Fruit fly (Drosophila melanogaster) whole organism, wandering third instar larva: ENCODE measurements around the gene CG12182.

Source experiments
- Dfd ChIP-seq: fragments of >200 bp; optimal IDR thresholded peaks from 2 replicates; lab custom pipeline; 2017; ENCODE audit warnings: missing biosample characterization, missing genetic modification characterization
- N ChIP-seq: fragments of >200 bp; optimal IDR thresholded peaks from 2 replicates; lab custom pipeline; 2018; ENCODE audit warnings: missing biosample characterization, missing external identifiers, missing genetic modification characterization
- usp ChIP-seq: fragments of >200 bp; optimal IDR thresholded peaks from 2 replicates; lab custom pipeline; 2017; ENCODE audit warnings: missing biosample characterization, missing genetic modification characterization

DNA sequence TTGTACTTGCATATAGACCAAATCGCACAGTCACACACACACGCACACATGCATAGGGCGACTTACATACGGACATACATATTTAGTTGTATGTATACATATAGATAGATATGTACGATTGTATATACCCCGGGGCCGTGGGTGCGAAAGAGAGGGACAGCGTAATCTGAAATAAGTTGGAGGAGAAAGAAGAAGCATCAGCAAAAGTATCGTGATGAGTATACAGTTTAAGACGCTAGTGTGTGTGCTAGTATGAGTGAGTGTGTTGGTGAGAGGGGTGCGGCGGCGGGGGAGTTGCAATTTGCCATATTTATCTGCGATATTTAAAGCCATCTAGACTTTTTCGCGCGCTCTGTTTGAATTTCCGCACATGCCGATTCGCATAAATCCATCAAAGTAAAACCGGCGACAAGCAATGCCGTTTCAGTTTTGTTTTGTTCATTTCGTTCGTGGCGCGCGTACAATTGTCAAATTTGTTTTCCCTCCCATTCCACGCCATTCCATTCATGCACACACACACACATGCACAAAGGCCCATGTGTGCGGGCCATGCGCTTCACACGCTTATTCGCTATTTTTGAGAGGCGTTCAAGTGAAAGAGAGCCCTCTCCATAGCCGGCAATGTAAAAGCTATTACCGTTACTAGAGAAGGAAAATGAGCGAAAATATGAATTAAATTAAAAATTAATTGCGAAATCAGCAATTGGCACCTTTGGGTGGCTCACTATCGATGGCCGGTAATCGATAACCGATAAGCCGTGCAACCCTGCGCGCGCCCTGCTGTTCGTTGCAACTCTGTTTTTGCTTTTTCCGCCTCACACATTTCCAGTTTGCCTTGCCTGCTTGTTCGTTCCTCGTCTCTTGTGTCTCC, 35.8 kb upstream of the CG12182 start:
- TF ChIP-seq usp (GFP tag; lab: Kevin White, UChicago) (no peak), Dfd (GFP tag; lab: Kevin White, UChicago) (no peak), N (GFP tag; lab: Kevin White, UChicago) (peak; percentile 38)
